Worm (Caenorhabditis elegans) whole organism, L3 larva: ENCODE results near the gene C40C9.4.

Experiments
- R02D3.7 ChIP-seq: fragments of 150-350 bp; optimal IDR thresholded peaks from 2 replicates; lab custom pipeline; 2014; ENCODE audit warnings: missing biosample characterization, missing genetic modification characterization
- ZK546.5 ChIP-seq: sonication (generic microtip); optimal IDR thresholded peaks from 2 replicates; lab custom pipeline; 2017; ENCODE audit warnings: missing biosample characterization, missing genetic modification characterization
- ama-1 ChIP-seq: fragments of 150-350 bp; optimal IDR thresholded peaks from 2 replicates; lab custom pipeline; 2018
- ceh-82 ChIP-seq: fragments of 150-350 bp; optimal IDR thresholded peaks from 2 replicates; lab custom pipeline; 2014; ENCODE audit warnings: missing biosample characterization, missing genetic modification characterization
- daf-12 ChIP-seq: fragments of 150-350 bp; optimal IDR thresholded peaks from 2 replicates; lab custom pipeline; 2014; ENCODE audit warnings: missing biosample characterization, missing genetic modification reagents, missing genetic modification characterization
- egl-5 ChIP-seq: fragments of 150-350 bp; optimal IDR thresholded peaks from 2 replicates; lab custom pipeline; 2017; ENCODE audit warnings: missing biosample characterization, missing genetic modification reagents, missing genetic modification characterization, inconsistent platforms
- elt-1 ChIP-seq: fragments of 150-350 bp; optimal IDR thresholded peaks from 2 replicates; lab custom pipeline; 2014; ENCODE audit warnings: missing biosample characterization, missing genetic modification characterization
- elt-2 ChIP-seq: sonication (generic microtip); optimal IDR thresholded peaks from 2 replicates; lab custom pipeline; 2016; ENCODE audit warnings: missing genetic modification reagents, mild to moderate bottlenecking, missing genetic modification characterization, missing compliant biosample characterization
- elt-3 ChIP-seq, 3 experiments: fragments of 150-350 bp in 1 of 3; sonication (generic microtip) in 2 of 3; optimal IDR thresholded peaks; 2 replicates in 2 of 3; 4 replicates in 1 of 3; lab custom pipeline; 2014 to 2017; ENCODE audit warnings: missing biosample characterization in 3 of 3, missing genetic modification characterization in 3 of 3
- eor-1 ChIP-seq, 2 experiments: fragments of 150-350 bp; optimal IDR thresholded peaks; 2 replicates each; lab custom pipeline; 2014 to 2018; ENCODE audit warnings: missing biosample characterization in 2 of 2, missing genetic modification characterization in 2 of 2
- fkh-10 ChIP-seq: sonication (generic microtip); optimal IDR thresholded peaks from 2 replicates; lab custom pipeline; 2017; ENCODE audit warnings: missing biosample characterization, missing genetic modification reagents, missing genetic modification characterization
- fkh-2 ChIP-seq: fragments of 150-350 bp; optimal IDR thresholded peaks from 2 replicates; lab custom pipeline; 2014; ENCODE audit warnings: missing biosample characterization, missing genetic modification reagents, missing genetic modification characterization
- fos-1 ChIP-seq: fragments of 150-350 bp; optimal IDR thresholded peaks from 2 replicates; lab custom pipeline; 2014; ENCODE audit warnings: missing biosample characterization, missing genetic modification characterization
- jun-1 ChIP-seq: fragments of 150-350 bp; optimal IDR thresholded peaks from 2 replicates; lab custom pipeline; 2014; ENCODE audit warnings: missing biosample characterization, missing genetic modification reagents, missing genetic modification characterization
- lin-39 ChIP-seq: fragments of 150-350 bp; optimal IDR thresholded peaks from 2 replicates; lab custom pipeline; 2018; ENCODE audit warnings: missing biosample characterization, missing genetic modification reagents, missing genetic modification characterization
- lsy-12 ChIP-seq: sonication (generic microtip); optimal IDR thresholded peaks from 2 replicates; lab custom pipeline; 2016; ENCODE audit warnings: mild to moderate bottlenecking, missing genetic modification characterization, missing compliant biosample characterization
- mdl-1 ChIP-seq: fragments of 150-350 bp; optimal IDR thresholded peaks from 2 replicates; lab custom pipeline; 2014; ENCODE audit warnings: missing biosample characterization, missing genetic modification characterization
- mml-1 ChIP-seq: fragments of 150-350 bp; sonication (generic microtip); optimal IDR thresholded peaks from 3 replicates; lab custom pipeline; 2014; ENCODE audit warnings: missing biosample characterization, missing genetic modification characterization
- nfya-1 ChIP-seq: sonication (generic microtip); optimal IDR thresholded peaks from 2 replicates; lab custom pipeline; 2017; ENCODE audit warnings: missing genetic modification characterization, mild to moderate bottlenecking, missing compliant biosample characterization, antibody characterized with exemption, moderate library complexity; ENCODE audit not compliant: insufficient read depth
- nhr-11 ChIP-seq: fragments of 150-350 bp; optimal IDR thresholded peaks from 2 replicates; lab custom pipeline; 2014; ENCODE audit warnings: missing biosample characterization, missing genetic modification characterization
- nhr-12 ChIP-seq: fragments of 150-350 bp; optimal IDR thresholded peaks from 2 replicates; lab custom pipeline; 2014; ENCODE audit warnings: missing biosample characterization, missing genetic modification characterization
- nhr-23 ChIP-seq: fragments of 150-350 bp; optimal IDR thresholded peaks from 2 replicates; lab custom pipeline; 2014; ENCODE audit warnings: missing biosample characterization, missing genetic modification reagents, missing genetic modification characterization
- nhr-237 ChIP-seq: fragments of 150-350 bp; optimal IDR thresholded peaks from 2 replicates; lab custom pipeline; 2014; ENCODE audit warnings: missing biosample characterization, missing genetic modification characterization
- nhr-43 ChIP-seq: sonication (generic microtip); optimal IDR thresholded peaks from 2 replicates; lab custom pipeline; 2016; ENCODE audit warnings: mild to moderate bottlenecking, missing genetic modification characterization, missing compliant biosample characterization; ENCODE audit not compliant: poor library complexity, severe bottlenecking
- nhr-67 ChIP-seq: fragments of 150-350 bp; optimal IDR thresholded peaks from 2 replicates; lab custom pipeline; 2014; ENCODE audit warnings: missing biosample characterization, missing genetic modification characterization
- nhr-77 ChIP-seq: fragments of 150-350 bp; optimal IDR thresholded peaks from 2 replicates; lab custom pipeline; 2014; ENCODE audit warnings: missing biosample characterization, missing genetic modification characterization
- pqm-1 ChIP-seq: fragments of 150-350 bp; optimal IDR thresholded peaks from 2 replicates; lab custom pipeline; 2017; ENCODE audit warnings: missing biosample characterization, missing genetic modification characterization, inconsistent platforms
- sea-2 ChIP-seq: fragments of 150-350 bp; sonication (generic microtip); optimal IDR thresholded peaks from 4 replicates; lab custom pipeline; 2014; ENCODE audit warnings: missing biosample characterization, missing genetic modification reagents, missing genetic modification characterization
- skn-1 ChIP-seq: fragments of 150-350 bp; optimal IDR thresholded peaks from 2 replicates; lab custom pipeline; 2014; ENCODE audit warnings: missing biosample characterization, missing genetic modification characterization
- snpc-4 ChIP-seq: fragments of 150-350 bp; optimal IDR thresholded peaks from 2 replicates; lab custom pipeline; 2014; ENCODE audit warnings: missing biosample characterization, missing genetic modification characterization
- unc-39 ChIP-seq: sonication (generic microtip); optimal IDR thresholded peaks from 4 replicates; lab custom pipeline; 2017; ENCODE audit warnings: missing biosample characterization, missing genetic modification characterization
- unc-62 ChIP-seq: fragments of 150-350 bp; sonication (generic microtip); optimal IDR thresholded peaks from 4 replicates; lab custom pipeline; 2014; ENCODE audit warnings: missing biosample characterization, missing genetic modification reagents, missing genetic modification characterization
- zag-1 ChIP-seq: fragments of 150-350 bp; optimal IDR thresholded peaks from 2 replicates; lab custom pipeline; 2014; ENCODE audit warnings: missing biosample characterization, missing genetic modification characterization
- ztf-11 ChIP-seq: fragments of 150-350 bp; optimal IDR thresholded peaks from 2 replicates; lab custom pipeline; 2014; ENCODE audit warnings: missing biosample characterization, missing genetic modification characterization

C40C9.4 gene

ce11 chrX:13621628-13622027, 29.3 kb upstream of the C40C9.4 start, which contains the start of gene Y12A6A.1:
Gene Y12A6A.1, minus strand, starts transcription at chrX:13621728.
- TF ChIP-seq elt-2 (tag; lab: Kevin White, UChicago) = no peak
- no peak for TF ChIP-seq egl-5 (tag; lab: Kevin White, UChicago)
- TF ChIP-seq nhr-43 (tag; lab: Kevin White, UChicago) = no peak
- TF ChIP-seq lsy-12 = no peak
- no peak for TF ChIP-seq nhr-11 (tag; lab: Kevin White, UChicago)
- no peak for TF ChIP-seq snpc-4 (tag; lab: Kevin White, UChicago)
- TF ChIP-seq sea-2 (GFP tag; lab: Kevin White, UChicago) = no peak
- TF ChIP-seq unc-39 (tag; lab: Kevin White, UChicago) = no peak
- TF ChIP-seq fkh-10 (GFP tag; lab: Kevin White, UChicago) = no peak
- no peak for TF ChIP-seq lin-39
- TF ChIP-seq nhr-77 = no peak
- TF ChIP-seq elt-1 (tag; lab: Kevin White, UChicago) = no peak
- TF ChIP-seq unc-62 (GFP tag; lab: Kevin White, UChicago) = no peak
- no peak for TF ChIP-seq ama-1 (lab: Kevin White, UChicago)
- no peak for TF ChIP-seq eor-1 (tag; optimal IDR thresholded peaks at IDR 0.05; lab: Kevin White, UChicago)
- no peak for TF ChIP-seq zag-1 (tag; lab: Kevin White, UChicago)
- no peak for TF ChIP-seq ztf-11 (tag; lab: Kevin White, UChicago)
- TF ChIP-seq nhr-12 (tag; lab: Kevin White, UChicago) = no peak
- TF ChIP-seq elt-3 (tag; optimal IDR thresholded peaks at IDR 0.05; lab: Kevin White, UChicago) = no peak
- no peak for TF ChIP-seq R02D3.7 (tag; lab: Kevin White, UChicago)

- no peak for TF ChIP-seq ztf-11 (tag; lab: Kevin White, UChicago)
- TF ChIP-seq fkh-10 (GFP tag; lab: Kevin White, UChicago) = peak; percentile 59
Measured at ce11 chrX:13631122-13631672, 19.7 kb upstream of the C40C9.4 start, which contains the start of gene nlg-1. Gene nlg-1, minus strand, starts transcription at chrX:13631172.

ce11 chrX:13632245-13632644, 18.7 kb upstream of the C40C9.4 start:
- TF ChIP-seq egl-5 (tag; lab: Kevin White, UChicago) (peak; percentile 49), nhr-67 (tag; lab: Kevin White, UChicago) (no peak)

- TF ChIP-seq snpc-4 (tag; lab: Kevin White, UChicago) (peak; percentile 48), unc-62 (GFP tag; lab: Kevin White, UChicago) (no peak)
Measured at ce11 chrX:13633032-13633431, 17.9 kb upstream of the C40C9.4 start.

- TF ChIP-seq pqm-1 (tag; lab: Kevin White, UChicago) = no peak
- TF ChIP-seq nfya-1 (tag; lab: Kevin White, UChicago) = no peak
- TF ChIP-seq jun-1 (tag; lab: Kevin White, UChicago) = no peak
- peak; percentile 19 for TF ChIP-seq fkh-10 (GFP tag; lab: Kevin White, UChicago)
- TF ChIP-seq fos-1 (tag; lab: Kevin White, UChicago) = no peak
- TF ChIP-seq nhr-23 (tag; lab: Kevin White, UChicago) = no peak
- no peak for TF ChIP-seq nhr-11 (tag; lab: Kevin White, UChicago)
Measured at ce11 chrX:13633876-13634479, 16.9 kb upstream of the C40C9.4 start.

ce11 chrX:13637526-13637925, 13.4 kb upstream of the C40C9.4 start:
- TF ChIP-seq pqm-1 (tag; lab: Kevin White, UChicago) (no peak), eor-1 (tag; optimal IDR thresholded peaks at IDR 0.05; lab: Kevin White, UChicago) (no peak), ZK546.5 (tag; lab: Kevin White, UChicago) (no peak), nhr-237 (no peak), ceh-82 (tag; lab: Kevin White, UChicago) (no peak), fkh-2 (no peak), elt-1 (tag; lab: Kevin White, UChicago) (no peak), mdl-1 (tag; lab: Kevin White, UChicago) (no peak), mml-1 (tag; lab: Kevin White, UChicago) (no peak), daf-12 (tag; lab: Kevin White, UChicago) (no peak), skn-1 (tag; lab: Kevin White, UChicago) (no peak), elt-2 (tag; lab: Kevin White, UChicago) (no peak), nhr-77 (no peak), ama-1 (lab: Kevin White, UChicago) (no peak), unc-62 (GFP tag; lab: Kevin White, UChicago) (no peak), nfya-1 (tag; lab: Kevin White, UChicago) (no peak)
- TF ChIP-seq, all 47 proteins: peak for 0
